Worm (Caenorhabditis elegans) whole organism, early embryonic: Measurements from ENCODE around the gene W07G1.7.
"Not testable (repeated sequence)": the region's sequence is repeated elsewhere in the genome, so short reads cannot be mapped to it uniquely, and the experiment has no call there.

Experiments used
- B0310.2 ChIP-seq: sonication (generic microtip); optimal IDR thresholded peaks from 2 replicates; lab custom pipeline; 2016; ENCODE audit warnings: mild to moderate bottlenecking, missing genetic modification characterization, missing compliant biosample characterization
- F13C5.2 ChIP-seq: sonication (generic microtip); optimal IDR thresholded peaks from 2 replicates; lab custom pipeline; 2017; ENCODE audit warnings: mild to moderate bottlenecking, missing genetic modification characterization, inconsistent platforms, missing compliant biosample characterization
- aly-1 ChIP-seq: sonication (generic microtip); optimal IDR thresholded peaks from 2 replicates; lab custom pipeline; 2016; ENCODE audit warnings: missing genetic modification characterization, missing compliant biosample characterization
- ama-1 ChIP-seq: fragments of 150-350 bp; optimal IDR thresholded peaks from 2 replicates; lab custom pipeline; 2014
- ceh-13 ChIP-seq: fragments of 200-800 bp; sonication (Bioruptor generic); optimal IDR thresholded peaks from 2 replicates; lab custom pipeline; 2018; ENCODE audit warnings: mild to moderate bottlenecking, missing genetic modification characterization, missing compliant biosample characterization
- ceh-36 ChIP-seq: sonication (generic microtip); optimal IDR thresholded peaks from 2 replicates; lab custom pipeline; 2016; ENCODE audit warnings: missing genetic modification characterization, inconsistent platforms, missing compliant biosample characterization
- ets-7 ChIP-seq: sonication (generic microtip); optimal IDR thresholded peaks from 2 replicates; lab custom pipeline; 2016; ENCODE audit warnings: missing genotype, missing genetic modification characterization, missing compliant biosample characterization
- flt-1 ChIP-seq: fragments of 200-800 bp; sonication (Bioruptor generic); IDR thresholded peaks from 2 replicates; pipeline ENCODE4 v1.3.6; 2022; ENCODE audit warnings: missing genetic modification characterization, missing compliant biosample characterization
- hmbx-1 ChIP-seq: sonication (generic microtip); optimal IDR thresholded peaks from 2 replicates; lab custom pipeline; 2016; ENCODE audit warnings: mild to moderate bottlenecking, missing genetic modification characterization, missing compliant biosample characterization
- hmg-4 ChIP-seq: fragments of 200-800 bp; sonication (Bioruptor generic); optimal IDR thresholded peaks from 2 replicates; lab custom pipeline; 2018; ENCODE audit warnings: mild to moderate bottlenecking, missing genetic modification characterization, missing compliant biosample characterization
- hnd-1 ChIP-seq: sonication (generic microtip); optimal IDR thresholded peaks from 2 replicates; lab custom pipeline; 2016; ENCODE audit warnings: missing genetic modification characterization, missing compliant biosample characterization
- pes-1 ChIP-seq: fragments of 200-800 bp; sonication (Bioruptor generic); IDR thresholded peaks from 2 replicates; pipeline ENCODE4 v1.3.6; 2022; ENCODE audit warnings: missing genetic modification reagents, missing genetic modification characterization, missing compliant biosample characterization
- scrt-1 ChIP-seq: fragments of 200-800 bp; sonication (Bioruptor generic); IDR thresholded peaks from 2 replicates; pipeline ENCODE4 v1.3.6; 2022; ENCODE audit warnings: missing genetic modification characterization, missing compliant biosample characterization
- sea-1 ChIP-seq: fragments of 200-800 bp; sonication (Bioruptor generic); conservative IDR thresholded peaks from 2 replicates; pipeline ENCODE4 v1.3.6; 2022; ENCODE audit warnings: missing genetic modification characterization, missing compliant biosample characterization
- tbx-11 ChIP-seq: fragments of 200-800 bp; sonication (Bioruptor generic); IDR thresholded peaks from 2 replicates; pipeline ENCODE4 v1.3.6; 2022; ENCODE audit warnings: missing genetic modification characterization, missing compliant biosample characterization
- tbx-37 ChIP-seq: fragments of 200-800 bp; sonication (Bioruptor generic); conservative IDR thresholded peaks from 2 replicates; pipeline ENCODE4 v1.3.6; 2022; ENCODE audit warnings: missing genetic modification reagents, missing genetic modification characterization, missing compliant biosample characterization
- tra-4 ChIP-seq: sonication (generic microtip); optimal IDR thresholded peaks from 2 replicates; lab custom pipeline; 2017; ENCODE audit warnings: missing genetic modification characterization, missing compliant biosample characterization

W07G1.7 gene

DNA sequence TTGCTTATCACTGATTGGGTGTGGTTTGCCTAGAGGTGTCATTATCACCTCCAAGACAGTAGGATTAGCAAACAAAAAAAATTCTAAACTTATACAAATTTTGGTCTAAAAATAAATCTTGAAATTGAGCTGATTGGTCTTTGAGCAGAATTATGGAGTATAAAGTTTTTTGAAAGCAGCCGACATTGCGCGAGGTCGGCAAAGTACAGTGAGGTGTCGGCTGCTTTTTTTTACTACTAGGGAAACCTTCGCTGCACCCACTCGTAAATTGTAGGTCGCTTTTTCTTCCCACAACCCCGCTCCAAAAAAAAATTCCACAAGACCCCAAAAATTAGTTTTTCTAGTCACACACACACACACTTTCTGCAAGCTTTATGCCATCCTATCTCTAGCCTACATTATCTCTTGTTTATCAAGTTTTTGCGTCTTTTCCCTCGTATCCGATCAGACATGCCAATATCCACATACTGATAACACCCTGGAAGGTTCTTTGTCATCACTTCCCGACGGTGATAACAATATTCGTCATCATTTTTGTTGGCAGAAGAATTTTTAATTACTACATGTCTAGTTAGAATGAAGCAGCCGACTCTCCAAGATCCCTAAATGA is 37.8 kb upstream of the W07G1.7 start:
- TF ChIP-seq B0310.2 (no peak), ceh-13 (GFP tag; lab: Kevin White, UChicago) (no peak), sea-1 (GFP tag; lab: Robert Waterston, UW) (no peak), hmbx-1 (tag; lab: Kevin White, UChicago) (no peak), aly-1 (tag; lab: Kevin White, UChicago) (no peak), tbx-11 (GFP tag; lab: Robert Waterston, UW) (no peak), ama-1 (no peak), ets-7 (tag; lab: Kevin White, UChicago) (no peak), tra-4 (tag; lab: Kevin White, UChicago) (no peak), flt-1 (GFP tag; lab: Robert Waterston, UW) (no peak), hnd-1 (tag; lab: Kevin White, UChicago) (no peak), pes-1 (GFP tag; lab: Robert Waterston, UW) (no peak), scrt-1 (GFP tag; lab: Robert Waterston, UW) (no peak), hmg-4 (GFP tag; lab: Kevin White, UChicago) (no peak), F13C5.2 (tag; lab: Kevin White, UChicago) (no peak), tbx-37 (GFP tag; lab: Robert Waterston, UW) (no peak), ceh-36 (tag; lab: Kevin White, UChicago) (no peak)

DNA sequence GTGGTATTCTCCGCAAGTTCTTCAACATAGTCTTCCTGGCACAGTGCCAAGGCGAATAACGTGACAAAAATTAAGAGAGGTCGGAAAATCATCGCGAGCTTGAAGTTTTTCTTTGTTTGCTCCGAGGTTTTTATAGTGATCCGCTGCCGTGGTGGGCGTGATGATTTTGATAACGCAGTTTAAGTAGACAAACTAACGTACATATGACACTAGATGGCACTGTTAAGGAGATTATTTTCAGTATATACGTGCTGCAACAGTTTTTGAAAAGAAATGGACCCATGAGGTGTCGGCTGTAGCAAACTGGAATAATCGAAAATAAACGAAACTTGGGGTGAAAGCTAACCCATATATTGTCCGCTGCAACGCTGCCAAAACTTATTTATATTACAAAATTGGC is 36.1 kb upstream of the W07G1.7 start, which contains the start of gene F01D5.5:
Gene F01D5.5 (minus strand): TSS at position 101 of the 400 bp plus-strand sequence.
- TF ChIP-seq hmbx-1 (tag; lab: Kevin White, UChicago), result no peak
- TF ChIP-seq ceh-13 (GFP tag; lab: Kevin White, UChicago), result no peak
- no peak for TF ChIP-seq tbx-11 (GFP tag; lab: Robert Waterston, UW)
- TF ChIP-seq pes-1 (GFP tag; lab: Robert Waterston, UW), result no peak

DNA sequence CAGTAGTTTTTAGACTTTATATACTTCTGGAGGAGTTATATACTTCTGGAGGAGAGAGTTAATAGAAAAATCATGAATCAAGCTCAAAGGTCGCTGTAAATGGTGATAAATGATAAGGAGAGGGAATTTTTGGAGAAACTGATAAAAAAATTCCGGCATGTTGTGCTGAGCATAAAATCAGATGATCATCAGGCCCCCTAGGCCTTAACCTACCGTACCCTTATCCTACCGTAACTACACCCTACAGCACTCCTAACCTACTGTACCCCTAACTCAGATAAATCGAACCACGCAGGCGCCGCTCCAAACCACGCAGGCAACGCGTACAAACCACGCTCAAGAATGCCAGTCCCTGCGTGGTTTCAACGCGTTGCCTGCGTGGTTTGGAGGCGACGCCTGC is 33.9 kb upstream of the W07G1.7 start, which contains the start of gene F01D5.3:
Gene F01D5.3 (minus strand): TSS at position 101 of the 400 bp plus-strand sequence.
- not testable (repeated sequence) for TF ChIP-seq scrt-1 (GFP tag; lab: Robert Waterston, UW); ama-1; hnd-1 (tag; lab: Kevin White, UChicago)

DNA sequence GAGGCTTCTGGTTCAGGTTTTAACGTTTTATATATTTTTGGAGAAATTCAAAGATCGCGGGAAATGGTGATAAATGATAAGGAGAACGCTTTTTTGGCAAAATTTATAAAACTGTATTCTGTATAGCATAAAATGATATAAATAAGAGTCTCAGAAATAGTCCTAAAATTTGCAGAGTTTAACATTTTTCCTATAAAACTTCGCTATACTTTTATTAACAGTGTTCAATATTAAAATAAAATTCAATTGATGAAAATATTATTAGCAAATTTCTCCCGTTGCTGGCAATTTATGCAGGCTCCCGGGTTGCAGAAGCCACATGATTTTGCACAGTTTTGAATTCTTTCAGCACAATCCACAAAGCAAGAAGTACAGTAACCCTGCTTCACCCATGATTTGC is 32.8 kb upstream of the W07G1.7 start, which contains the start of gene F01D5.2:
Gene F01D5.2 (minus strand): TSS at position 101 of the 400 bp plus-strand sequence.
- TF ChIP-seq ceh-36 (tag; lab: Kevin White, UChicago) (no peak), pes-1 (GFP tag; lab: Robert Waterston, UW) (no peak), scrt-1 (GFP tag; lab: Robert Waterston, UW) (no peak), F13C5.2 (tag; lab: Kevin White, UChicago) (no peak), flt-1 (GFP tag; lab: Robert Waterston, UW) (no peak), B0310.2 (no peak)

DNA sequence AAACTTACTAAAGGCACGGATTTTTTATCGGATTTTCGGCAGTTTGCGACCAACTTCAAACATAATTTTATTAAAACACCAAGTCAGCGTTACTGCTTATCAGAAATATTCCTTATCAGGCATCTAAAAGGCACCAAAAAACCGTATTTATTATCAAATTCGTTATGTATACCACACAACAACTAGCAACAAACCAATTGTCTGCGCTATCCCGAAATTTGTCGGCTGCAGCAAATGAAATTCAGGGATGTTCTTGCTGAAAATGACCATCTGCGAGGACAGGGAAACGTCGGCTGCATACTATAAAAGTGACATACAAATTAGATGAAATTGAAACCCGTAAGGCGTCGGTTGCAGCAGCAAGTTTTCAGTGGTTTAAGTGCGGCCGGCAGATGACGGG is 31.8 kb upstream of the W07G1.7 start:
- TF ChIP-seq tbx-11 (GFP tag; lab: Robert Waterston, UW), result no peak
- TF ChIP-seq F13C5.2 (tag; lab: Kevin White, UChicago), result no peak
- no peak for TF ChIP-seq hnd-1 (tag; lab: Kevin White, UChicago)
- no peak for TF ChIP-seq hmg-4 (GFP tag; lab: Kevin White, UChicago)
- no peak for TF ChIP-seq sea-1 (GFP tag; lab: Robert Waterston, UW)
- no peak for TF ChIP-seq ceh-36 (tag; lab: Kevin White, UChicago)
- TF ChIP-seq ets-7 (tag; lab: Kevin White, UChicago), result no peak
- no peak for TF ChIP-seq hmbx-1 (tag; lab: Kevin White, UChicago)
- TF ChIP-seq aly-1 (tag; lab: Kevin White, UChicago), result no peak
- TF ChIP-seq ceh-13 (GFP tag; lab: Kevin White, UChicago), result no peak
- no peak for TF ChIP-seq tbx-37 (GFP tag; lab: Robert Waterston, UW)
- TF ChIP-seq pes-1 (GFP tag; lab: Robert Waterston, UW), result no peak
- no peak for TF ChIP-seq B0310.2
- no peak for TF ChIP-seq scrt-1 (GFP tag; lab: Robert Waterston, UW)
- TF ChIP-seq ama-1, result no peak

DNA sequence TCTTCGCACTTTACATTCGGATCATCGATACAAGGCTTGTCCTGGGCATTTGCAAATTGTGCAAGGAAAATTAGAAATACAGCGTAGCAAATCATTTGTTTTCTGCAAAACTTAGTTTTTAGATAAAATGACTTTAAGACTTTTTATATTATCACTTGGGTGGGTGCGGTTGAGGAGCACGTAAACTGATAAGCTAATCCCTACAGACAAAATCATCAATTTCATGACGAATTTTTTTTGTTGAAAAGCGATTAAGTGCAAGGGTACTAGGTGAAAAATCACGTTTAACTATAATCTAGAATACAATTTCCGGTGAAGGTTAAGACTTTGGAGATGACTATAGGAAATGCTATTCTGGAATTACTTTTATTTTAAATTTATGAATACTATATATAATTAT is 31.3 kb upstream of the W07G1.7 start, which contains the start of gene F01D5.1:
Gene F01D5.1 (minus strand): TSS at position 105 of the 400 bp plus-strand sequence.
- TF ChIP-seq ama-1, result no peak

DNA sequence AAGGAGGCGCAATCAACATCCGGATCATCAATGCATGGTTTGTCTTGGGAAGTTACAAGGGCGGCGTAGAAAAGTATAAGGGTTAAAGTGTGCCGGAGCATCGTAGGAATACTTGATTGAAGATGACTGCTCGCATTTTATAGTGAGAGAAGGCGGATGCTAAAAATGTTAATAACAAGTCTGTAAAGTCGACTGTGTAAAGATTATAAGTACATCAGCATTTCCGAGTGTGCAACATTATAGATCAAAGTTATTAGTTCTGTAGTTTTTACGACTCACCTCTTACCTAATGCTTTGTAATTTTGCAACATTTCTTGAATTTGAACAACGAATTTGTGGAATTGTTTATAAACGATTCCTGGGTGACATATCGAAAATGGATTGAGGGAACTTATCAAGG is 28.8 kb upstream of the W07G1.7 start, which contains the start of gene Y39G8B.7:
Gene Y39G8B.7 (minus strand): TSS at position 101 of the 400 bp plus-strand sequence.
- TF ChIP-seq hmbx-1 (tag; lab: Kevin White, UChicago) (no peak), hnd-1 (tag; lab: Kevin White, UChicago) (no peak), flt-1 (GFP tag; lab: Robert Waterston, UW) (no peak), scrt-1 (GFP tag; lab: Robert Waterston, UW) (no peak), tbx-37 (GFP tag; lab: Robert Waterston, UW) (no peak), tra-4 (tag; lab: Kevin White, UChicago) (no peak), B0310.2 (no peak), ceh-36 (tag; lab: Kevin White, UChicago) (no peak), ama-1 (no peak), pes-1 (GFP tag; lab: Robert Waterston, UW) (no peak)

DNA sequence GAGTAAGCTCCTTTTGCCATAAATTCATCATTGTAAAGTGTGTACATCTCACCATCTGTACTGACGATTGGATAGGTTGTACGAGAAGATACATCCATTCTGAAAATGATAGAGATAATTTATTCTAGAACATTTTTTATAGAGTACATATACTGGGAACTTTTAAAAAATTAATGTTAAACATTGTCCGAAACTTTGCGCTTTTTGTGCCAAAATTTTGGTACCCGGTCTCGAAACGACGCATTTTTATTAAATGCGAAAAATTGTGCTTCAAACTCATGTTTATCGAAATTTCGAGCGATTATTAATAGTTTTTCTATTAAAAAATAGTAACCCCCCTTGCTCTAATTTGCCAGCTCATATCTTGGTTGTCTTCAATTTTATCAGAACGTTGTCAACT is 25.6 kb upstream of the W07G1.7 start, which contains the start of gene Y39G8B.5:
Gene Y39G8B.5 (minus strand): TSS at position 101 of the 400 bp plus-strand sequence.
- TF ChIP-seq ama-1 (no peak), aly-1 (tag; lab: Kevin White, UChicago) (no peak), ceh-36 (tag; lab: Kevin White, UChicago) (no peak), ceh-13 (GFP tag; lab: Kevin White, UChicago) (no peak), B0310.2 (no peak), hnd-1 (tag; lab: Kevin White, UChicago) (no peak), hmg-4 (GFP tag; lab: Kevin White, UChicago) (no peak), pes-1 (GFP tag; lab: Robert Waterston, UW) (no peak), hmbx-1 (tag; lab: Kevin White, UChicago) (no peak), scrt-1 (GFP tag; lab: Robert Waterston, UW) (no peak), tra-4 (tag; lab: Kevin White, UChicago) (no peak), sea-1 (GFP tag; lab: Robert Waterston, UW) (no peak), tbx-37 (GFP tag; lab: Robert Waterston, UW) (no peak), tbx-11 (GFP tag; lab: Robert Waterston, UW) (no peak), ets-7 (tag; lab: Kevin White, UChicago) (no peak)
